Fruit fly (Drosophila melanogaster) whole organism, embryonic: ENCODE results near the gene CG3652.

Experiments
- Atf6 ChIP-seq: fragments of 200-800 bp; sonication (Bioruptor generic); IDR thresholded peaks from 2 replicates; pipeline ENCODE4 v1.3.6; 2022; ENCODE audit warnings: missing biosample characterization, missing genetic modification characterization
- CG10274 ChIP-seq: fragments of 200-800 bp; sonication (Bioruptor generic); optimal IDR thresholded peaks from 3 replicates; lab custom pipeline; 2017; ENCODE audit warnings: missing biosample characterization, mild to moderate bottlenecking, missing genetic modification characterization
- CG11456 ChIP-seq: fragments of 200-800 bp; sonication (Bioruptor generic); IDR thresholded peaks from 3 replicates; pipeline ENCODE4 v1.3.6; 2022; ENCODE audit warnings: missing biosample characterization, missing genetic modification characterization
- CG11504 ChIP-seq: fragments of 200-800 bp; sonication (Bioruptor generic); optimal IDR thresholded peaks from 3 replicates; lab custom pipeline; 2019; ENCODE audit warnings: missing biosample characterization, mild to moderate bottlenecking, missing genetic modification characterization, moderate library complexity
- CG12391 ChIP-seq: fragments of 200-800 bp; sonication (Bioruptor generic); optimal IDR thresholded peaks from 3 replicates; lab custom pipeline; 2018; ENCODE audit warnings: missing biosample characterization, mild to moderate bottlenecking, missing genetic modification characterization, moderate library complexity
- CG12769 ChIP-seq: fragments of 200-800 bp; sonication (Bioruptor generic); optimal IDR thresholded peaks from 2 replicates; lab custom pipeline; 2019; ENCODE audit warnings: missing biosample characterization, mild to moderate bottlenecking, missing genetic modification characterization, moderate library complexity
- CG15479 ChIP-seq: fragments of 200-800 bp; sonication (Bioruptor generic); optimal IDR thresholded peaks from 3 replicates; lab custom pipeline; 2019; ENCODE audit warnings: missing biosample characterization, mild to moderate bottlenecking, missing genetic modification characterization, moderate library complexity
- CG18476 ChIP-seq: fragments of 200-800 bp; sonication (Bioruptor generic); optimal IDR thresholded peaks from 2 replicates; lab custom pipeline; 2016; ENCODE audit warnings: missing biosample characterization, mild to moderate bottlenecking, missing genetic modification characterization
- CG2199 ChIP-seq: fragments of 200-800 bp; sonication (Bioruptor generic); IDR thresholded peaks from 3 replicates; pipeline ENCODE4 v1.3.6; 2022; ENCODE audit warnings: missing biosample characterization, missing genetic modification characterization
- CG32767 ChIP-seq: fragments of 200-800 bp; sonication (Bioruptor generic); IDR thresholded peaks from 2 replicates; pipeline ENCODE4 v1.3.6; 2022; ENCODE audit warnings: missing biosample characterization, missing genetic modification characterization
- CG6175 ChIP-seq: fragments of 200-800 bp; sonication (Bioruptor generic); IDR thresholded peaks from 3 replicates; pipeline ENCODE4 v1.3.6; 2022; ENCODE audit warnings: missing biosample characterization, missing genetic modification characterization
- CG6272 ChIP-seq: fragments of 200-800 bp; sonication (Bioruptor generic); IDR thresholded peaks from 2 replicates; pipeline ENCODE4 v1.3.6; 2022; ENCODE audit warnings: missing biosample characterization, missing genetic modification characterization
- CG8388 ChIP-seq: fragments of 200-800 bp; sonication (Bioruptor generic); optimal IDR thresholded peaks from 2 replicates; lab custom pipeline; 2019; ENCODE audit warnings: missing biosample characterization, mild to moderate bottlenecking, missing genetic modification characterization, moderate library complexity
- CG8924 ChIP-seq: fragments of 200-800 bp; optimal IDR thresholded peaks from 3 replicates; lab custom pipeline; 2019; ENCODE audit warnings: missing biosample characterization, mild to moderate bottlenecking, missing genetic modification characterization, moderate library complexity
- CG9876 ChIP-seq: fragments of 200-800 bp; sonication (Bioruptor generic); optimal IDR thresholded peaks from 2 replicates; lab custom pipeline; 2016; ENCODE audit warnings: missing biosample characterization, missing genetic modification characterization
- D ChIP-seq, 2 experiments: fragments of 200-800 bp in 1 of 2; fragments of >200 bp in 1 of 2; sonication (Bioruptor generic) in 1 of 2; optimal IDR thresholded peaks; 2 replicates in 1 of 2; 3 replicates in 1 of 2; lab custom pipeline; 2017; ENCODE audit warnings: mild to moderate bottlenecking in 1 of 2, missing biosample characterization in 1 of 2, missing genetic modification characterization in 1 of 2, missing genetic modification reagents in 1 of 2
- Doc3 ChIP-seq: fragments of 200-800 bp; sonication (Bioruptor generic); IDR thresholded peaks from 3 replicates; pipeline ENCODE4 v1.3.6; 2022; ENCODE audit warnings: missing biosample characterization, missing genetic modification characterization; ENCODE audit not compliant: partially characterized antibody
- Elba2 ChIP-seq: fragments of 200-800 bp; sonication (Bioruptor generic); optimal IDR thresholded peaks from 3 replicates; lab custom pipeline; 2016; ENCODE audit warnings: missing biosample characterization, missing genetic modification characterization
- HLH4C ChIP-seq: fragments of 200-800 bp; sonication (Bioruptor generic); IDR thresholded peaks from 3 replicates; pipeline ENCODE4 v1.3.6; 2022; ENCODE audit warnings: missing biosample characterization, missing genetic modification characterization; ENCODE audit not compliant: partially characterized antibody
- Hr51 ChIP-seq, 2 experiments: fragments of 200-800 bp; sonication (Bioruptor generic); optimal IDR thresholded peaks; 2 replicates in 1 of 2; 3 replicates in 1 of 2; lab custom pipeline; 2016 to 2018; ENCODE audit warnings: missing biosample characterization in 2 of 2, missing genetic modification characterization in 2 of 2, mild to moderate bottlenecking in 1 of 2, moderate library complexity in 1 of 2
- Hr78 ChIP-seq, 2 experiments: fragments of 200-800 bp in 1 of 2; fragments of >200 bp in 1 of 2; sonication (Bioruptor generic) in 1 of 2; optimal IDR thresholded peaks; 2 replicates each; lab custom pipeline; 2017 to 2019; ENCODE audit warnings: missing biosample characterization in 2 of 2, missing genetic modification characterization in 2 of 2, mild to moderate bottlenecking in 1 of 2, moderate library complexity in 1 of 2
- Rfx ChIP-seq: fragments of 200-800 bp; sonication (Bioruptor generic); IDR thresholded peaks from 2 replicates; pipeline ENCODE4 v1.3.6; 2022; ENCODE audit warnings: missing biosample characterization, missing genetic modification characterization
- Tbp ChIP-seq: fragments of >200 bp; optimal IDR thresholded peaks from 2 replicates; lab custom pipeline; 2018; ENCODE audit warnings: missing biosample characterization, missing genetic modification characterization
- Usf ChIP-seq: fragments of 200-800 bp; sonication (Bioruptor generic); optimal IDR thresholded peaks from 2 replicates; lab custom pipeline; 2017; ENCODE audit warnings: missing genotype, missing biosample characterization, missing genetic modification characterization
- ac ChIP-seq: fragments of 200-800 bp; sonication (Bioruptor generic); optimal IDR thresholded peaks from 3 replicates; lab custom pipeline; 2017; ENCODE audit warnings: missing biosample characterization, mild to moderate bottlenecking, missing genetic modification characterization
- ara ChIP-seq: fragments of 200-800 bp; sonication (Bioruptor generic); IDR thresholded peaks from 2 replicates; pipeline ENCODE4 v1.3.6; 2022; ENCODE audit warnings: missing biosample characterization, missing genetic modification characterization
- bcd ChIP-seq: fragments of 200-800 bp; sonication (Bioruptor generic); optimal IDR thresholded peaks from 2 replicates; lab custom pipeline; 2017; ENCODE audit warnings: missing biosample characterization, mild to moderate bottlenecking, missing genetic modification characterization
- cad ChIP-seq: fragments of >200 bp; optimal IDR thresholded peaks from 2 replicates; lab custom pipeline; 2017; ENCODE audit warnings: missing biosample characterization, missing genetic modification characterization
- cg ChIP-seq: fragments of 200-800 bp; sonication (Bioruptor generic); optimal IDR thresholded peaks from 3 replicates; lab custom pipeline; 2019; ENCODE audit warnings: missing biosample characterization, mild to moderate bottlenecking, missing genetic modification characterization, moderate library complexity
- chinmo ChIP-seq: fragments of 200-800 bp; sonication (Bioruptor generic); IDR thresholded peaks from 4 replicates; pipeline ENCODE4 v1.3.6; 2022; ENCODE audit warnings: missing biosample characterization, missing genetic modification characterization; ENCODE audit not compliant: partially characterized antibody
- danr ChIP-seq: fragments of 200-800 bp; sonication (Bioruptor generic); IDR thresholded peaks from 2 replicates; pipeline ENCODE4 v1.3.6; 2022; ENCODE audit warnings: missing biosample characterization, missing genetic modification characterization
- lab ChIP-seq: fragments of 200-800 bp; sonication (Bioruptor generic); optimal IDR thresholded peaks from 3 replicates; lab custom pipeline; 2017; ENCODE audit warnings: missing biosample characterization, missing genetic modification characterization, mild to moderate bottlenecking, moderate library complexity, missing genetic modification reagents
- oc ChIP-seq: fragments of 200-800 bp; sonication (Bioruptor generic); optimal IDR thresholded peaks from 2 replicates; lab custom pipeline; 2018; ENCODE audit warnings: missing biosample characterization, mild to moderate bottlenecking, missing genetic modification characterization, moderate library complexity
- pita ChIP-seq: fragments of 200-800 bp; sonication (Bioruptor generic); optimal IDR thresholded peaks from 2 replicates; lab custom pipeline; 2017; ENCODE audit warnings: missing biosample characterization, mild to moderate bottlenecking, missing genetic modification characterization
- prd ChIP-seq, 3 experiments: fragments of >200 bp in 2 of 3; fragments of 200-800 bp in 1 of 3; sonication (Bioruptor generic) in 1 of 3; optimal IDR thresholded peaks in 2 of 3; IDR thresholded peaks in 1 of 3; 2 replicates in 2 of 3; 3 replicates in 1 of 3; pipeline versions ENCODE4 v1.3.6 to Lab custom; 2017 to 2022; ENCODE audit warnings: missing biosample characterization in 1 of 3, missing genetic modification characterization in 1 of 3
- sd ChIP-seq: fragments of 200-800 bp; sonication (Bioruptor generic); optimal IDR thresholded peaks from 3 replicates; lab custom pipeline; 2018; ENCODE audit warnings: missing biosample characterization, mild to moderate bottlenecking, missing genetic modification characterization, moderate library complexity
- sens ChIP-seq: fragments of 200-800 bp; sonication (Bioruptor generic); peaks from one replicate; lab custom pipeline; 2016; ENCODE audit warnings: missing biosample characterization, missing genetic modification characterization
- so ChIP-seq: fragments of 200-800 bp; sonication (Bioruptor generic); IDR thresholded peaks from 3 replicates; pipeline ENCODE4 v1.3.6; 2022; ENCODE audit warnings: missing biosample characterization, missing genetic modification characterization
- sr ChIP-seq: fragments of 200-800 bp; sonication (Bioruptor generic); IDR thresholded peaks from 3 replicates; pipeline ENCODE4 v1.3.6; 2022; ENCODE audit warnings: missing biosample characterization, missing genetic modification characterization
- stc ChIP-seq: fragments of 200-800 bp; sonication (Bioruptor generic); IDR thresholded peaks from 2 replicates; pipeline ENCODE4 v1.3.6; 2022; ENCODE audit warnings: missing biosample characterization, missing genetic modification characterization
- twi ChIP-seq: fragments of 200-800 bp; optimal IDR thresholded peaks from 2 replicates; lab custom pipeline; 2019; ENCODE audit warnings: missing biosample characterization, mild to moderate bottlenecking, missing genetic modification characterization, moderate library complexity
- tx ChIP-seq: fragments of 200-800 bp; sonication (Bioruptor generic); optimal IDR thresholded peaks from 2 replicates; lab custom pipeline; 2016; ENCODE audit warnings: missing biosample characterization, missing genetic modification characterization
- zen ChIP-seq: fragments of 200-800 bp; sonication (Bioruptor generic); optimal IDR thresholded peaks from 3 replicates; lab custom pipeline; 2018; ENCODE audit warnings: missing biosample characterization, mild to moderate bottlenecking, missing genetic modification characterization, moderate library complexity
- zfh2 ChIP-seq: fragments of 200-800 bp; sonication (Bioruptor generic); optimal IDR thresholded peaks from 2 replicates; lab custom pipeline; 2016; ENCODE audit warnings: missing biosample characterization, missing genetic modification characterization

CG3652 gene

dm6 chr2L:4370592-4370991 lies 23.1 kb downstream of the CG3652 start:
- TF ChIP-seq ara (0 out of 2 replicates have a peak, but pooled peaks have one; percentile 5), CG11456 (no peak), HLH4C (GFP tag; lab: Robert Waterston, UW) (no peak), Rfx (GFP tag; lab: Robert Waterston, UW) (no peak), sd (peak; percentile 44), chinmo (0 out of 4 replicates have a peak, but pooled peaks have one; percentile 56), CG9876 (GFP tag; lab: Kevin White, UChicago) (no peak), stc (no peak), CG6272 (GFP tag; lab: Robert Waterston, UW) (peak; percentile 18; the same call in 1 of the 2 replicates), CG2199 (GFP tag; lab: Robert Waterston, UW) (0 out of 3 replicates have a peak, but pooled peaks have one; percentile 47), bcd (GFP tag; lab: Kevin White, UChicago) (no peak), CG11504 (tag; lab: Kevin White, UChicago) (peak; percentile 46), sens (peak; percentile 68), cg (GFP tag; lab: Kevin White, UChicago) (peak; percentile 57), CG8388 (GFP tag; lab: Kevin White, UChicago) (no peak), oc (tag; lab: Kevin White, UChicago) (peak; percentile 72), Doc3 (no peak), sr (GFP tag; lab: Robert Waterston, UW) (peak; percentile 77; the same call in 2 of the 3 replicates), prd (optimal IDR thresholded peaks at IDR 0.05; lab: Kevin White, UChicago) (no peak), prd (GFP tag; IDR thresholded peaks at IDR 0.05; lab: Robert Waterston, UW) (0 out of 3 replicates have a peak, but pooled peaks have one; percentile 10), CG6175 (GFP tag; lab: Robert Waterston, UW) (peak; percentile 47; the same call in 2 of the 3 replicates), D (optimal IDR thresholded peaks at IDR 0.05; lab: Kevin White, UChicago) (peak; percentile 2), D (GFP tag; optimal IDR thresholded peaks at IDR 0.05; lab: Kevin White, UChicago) (no peak), Elba2 (no peak), CG12769 (tag; lab: Kevin White, UChicago) (peak; percentile 1)

DNA sequence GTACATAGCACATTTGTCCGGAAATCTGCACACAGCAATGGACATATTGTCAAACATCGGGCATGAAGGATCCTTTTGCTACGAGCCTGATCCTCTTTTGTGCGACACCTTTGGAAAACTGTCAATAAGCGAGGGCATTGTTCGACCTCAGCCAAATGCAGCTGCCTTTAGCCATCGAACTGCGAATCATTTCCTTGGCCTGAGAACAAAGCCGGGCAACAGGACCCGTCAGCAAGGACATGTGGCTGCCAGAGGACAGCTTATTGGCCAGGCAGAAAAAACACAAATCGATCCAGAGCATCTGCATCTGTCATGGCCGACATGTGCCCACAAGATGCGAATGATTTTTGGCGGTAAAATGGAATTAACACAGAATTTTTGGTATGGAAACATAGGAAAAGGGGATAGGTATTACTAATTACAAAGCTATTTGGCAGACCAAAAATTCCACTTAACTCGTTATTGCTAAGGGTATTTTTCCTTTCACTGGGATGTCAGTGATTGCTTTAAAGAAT lies 23.6 kb downstream of the CG3652 start:
- TF ChIP-seq Elba2 (peak; percentile 73), twi (tag; lab: Kevin White, UChicago) (peak; percentile 99), Atf6 (GFP tag; lab: Robert Waterston, UW) (no peak), ac (peak; percentile 61)

- TF ChIP-seq tx (GFP tag; lab: Kevin White, UChicago) (no peak), D (optimal IDR thresholded peaks at IDR 0.05; lab: Kevin White, UChicago) (peak; percentile 87), D (GFP tag; optimal IDR thresholded peaks at IDR 0.05; lab: Kevin White, UChicago) (peak; percentile 4), zfh2 (GFP tag; lab: Kevin White, UChicago) (no peak), CG8924 (tag; lab: Kevin White, UChicago) (peak; percentile 28), zen (tag; lab: Kevin White, UChicago) (peak; percentile 93), prd (optimal IDR thresholded peaks at IDR 0.05; lab: Kevin White, UChicago) (no peak), prd (GFP tag; IDR thresholded peaks at IDR 0.05; lab: Robert Waterston, UW) (peak; percentile 71; the same call in 2 of the 3 replicates), Tbp (GFP tag; lab: Kevin White, UChicago) (no peak), lab (no peak), CG15479 (GFP tag; lab: Kevin White, UChicago) (peak; percentile 99), so (peak; percentile 47; the same call in 1 of the 3 replicates), Hr51 (GFP tag; optimal IDR thresholded peaks at IDR 0.05; lab: Kevin White, UChicago) (no peak), danr (GFP tag; lab: Robert Waterston, UW) (no peak), CG32767 (GFP tag; lab: Robert Waterston, UW) (no peak), CG12391 (no peak), cad (GFP tag; lab: Kevin White, UChicago) (peak; percentile 95), CG10274 (peak; percentile 5), Usf (GFP tag; lab: Kevin White, UChicago) (no peak), twi (tag; lab: Kevin White, UChicago) (peak; percentile 59), Hr78 (GFP tag; optimal IDR thresholded peaks at IDR 0.05; lab: Kevin White, UChicago) (peak in 1 of 2 experiments; percentile 29), pita (GFP tag; lab: Kevin White, UChicago) (no peak), CG18476 (GFP tag; lab: Kevin White, UChicago) (no peak), HLH4C (GFP tag; lab: Robert Waterston, UW) (no peak)
Measured at dm6 chr2L:4368553-4369268, 25.0 kb downstream of the CG3652 start.
